Worm (Caenorhabditis elegans): ENCODE data around the gene ZK662.2.

ce11 chrX:15724994-15725393 is 28.5 kb downstream of the ZK662.2 start:
- TF ChIP-seq him-1 (tag; optimal IDR thresholded peaks at IDR 0.05) (no peak), dao-5 (tag; optimal IDR thresholded peaks at IDR 0.05) (no peak)

All from whole organism, L4/young adult.